Worm (Caenorhabditis elegans): Measurements from ENCODE around the gene dop-5.

DNA sequence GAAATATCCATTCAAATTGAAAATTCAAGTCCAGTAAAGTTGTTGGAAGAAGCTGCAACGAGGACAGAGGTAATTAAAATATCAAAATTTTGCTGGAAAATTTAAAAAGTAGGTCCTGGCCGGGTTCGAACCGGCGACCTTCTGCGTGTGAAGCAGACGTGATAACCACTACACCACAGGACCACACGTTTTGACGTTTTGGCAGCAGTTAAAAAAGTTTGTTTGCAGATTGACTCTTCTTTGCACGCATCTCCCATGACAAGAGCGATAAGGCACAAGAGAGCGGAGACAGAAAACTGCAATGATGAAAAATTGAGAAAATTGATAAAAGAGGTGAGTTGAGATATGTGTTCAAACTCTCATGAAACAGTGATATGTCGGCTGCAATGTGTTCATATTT, 46.1 kb upstream of the dop-5 start:
- TF ChIP-seq sptf-1 (tag; optimal IDR thresholded peaks at IDR 0.05) (no peak), nhr-12 (tag; optimal IDR thresholded peaks at IDR 0.05) (no peak), snpc-4 (tag; optimal IDR thresholded peaks at IDR 0.05) (no peak), pha-4 (tag; optimal IDR thresholded peaks at IDR 0.05) (no peak), nhr-76 (tag; optimal IDR thresholded peaks at IDR 0.05) (no peak), blmp-1 (tag; optimal IDR thresholded peaks at IDR 0.05) (no peak), elt-3 (tag; optimal IDR thresholded peaks at IDR 0.05) (no peak), elt-1 (tag; optimal IDR thresholded peaks at IDR 0.05; ENCODE audit: borderline replicate concordance, insufficient read depth) (no peak), unc-62 (GFP tag; optimal IDR thresholded peaks at IDR 0.05) (no peak), lin-13 (tag; optimal IDR thresholded peaks at IDR 0.05) (no peak)

All from whole organism, mixed stage, embryonic.